Worm (Caenorhabditis elegans): Measurements from ENCODE around the gene snt-7.

DNA sequence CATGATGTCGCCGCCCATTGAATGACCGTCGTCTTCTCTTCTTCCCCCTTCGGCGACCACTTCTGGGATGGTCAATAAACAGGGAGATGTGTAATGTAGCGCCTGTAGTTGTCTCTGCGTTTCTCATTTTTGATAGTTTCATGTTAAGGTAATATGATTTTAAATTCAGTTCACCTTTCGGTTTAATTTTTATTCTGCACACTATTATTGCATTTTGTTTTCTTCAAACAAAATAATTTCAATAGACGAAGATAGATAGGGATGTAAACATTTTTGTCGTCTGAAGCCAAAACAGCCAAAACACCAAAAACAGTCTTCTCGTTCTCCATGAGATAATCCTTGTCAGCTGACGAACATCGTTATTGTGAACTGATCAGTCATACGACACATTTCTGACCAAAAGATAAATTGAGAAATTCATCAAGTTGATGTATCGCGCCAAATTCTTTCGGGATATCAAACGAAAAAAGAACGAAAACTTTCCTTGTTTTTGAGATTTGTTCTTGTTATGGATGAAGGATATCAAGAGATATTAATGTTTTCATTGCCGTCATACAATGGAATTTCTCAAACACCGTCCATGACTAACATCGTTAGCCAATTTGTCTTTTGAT is 40.1 kb downstream of the snt-7 start, which contains the start of gene C11G10.1:
- TF ChIP-seq mep-1 (tag; optimal IDR thresholded peaks at IDR 0.05) (no peak), nhr-12 (tag; optimal IDR thresholded peaks at IDR 0.05) (no peak), nhr-76 (tag; optimal IDR thresholded peaks at IDR 0.05) (no peak)

All from whole organism, L1 larva.